Fruit fly (Drosophila melanogaster) S2 (cell line): ENCODE data around the gene dgt6.
A peak's percentile ranks its signal among the peaks of the same experiment; 100 is the strongest.

Experiments
- CG8478 ChIP-seq: fragments of >200 bp; optimal IDR thresholded peaks from 2 replicates; lab custom pipeline; 2018
- CTCF ChIP-seq, 2 experiments: fragments of >200 bp; optimal IDR thresholded peaks; 2 replicates each; lab custom pipeline; 2018

Gene dgt6

DNA sequence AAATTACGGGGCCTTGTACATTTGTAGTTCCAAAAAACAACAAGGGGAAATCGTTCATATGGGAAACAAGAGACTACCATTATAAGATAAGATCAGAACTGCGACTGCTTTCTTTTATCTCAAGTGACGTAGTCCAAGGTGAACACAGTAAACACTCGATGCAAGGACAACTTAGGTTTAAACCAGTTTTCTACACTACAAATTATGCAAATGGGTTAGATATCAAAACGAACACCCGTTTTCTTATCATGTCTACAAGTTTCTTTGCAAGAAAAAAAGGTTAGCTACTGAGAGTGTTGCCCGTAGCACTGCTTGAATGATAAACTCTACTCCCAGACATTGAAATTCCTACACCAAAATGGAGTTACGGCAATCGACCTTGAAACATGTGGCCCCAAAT lies 6.6 kb downstream of the dgt6 start:
- TF ChIP-seq CTCF (optimal IDR thresholded peaks at IDR 0.05; lab: Kevin White, UChicago) (no peak), CG8478 (no peak)

DNA sequence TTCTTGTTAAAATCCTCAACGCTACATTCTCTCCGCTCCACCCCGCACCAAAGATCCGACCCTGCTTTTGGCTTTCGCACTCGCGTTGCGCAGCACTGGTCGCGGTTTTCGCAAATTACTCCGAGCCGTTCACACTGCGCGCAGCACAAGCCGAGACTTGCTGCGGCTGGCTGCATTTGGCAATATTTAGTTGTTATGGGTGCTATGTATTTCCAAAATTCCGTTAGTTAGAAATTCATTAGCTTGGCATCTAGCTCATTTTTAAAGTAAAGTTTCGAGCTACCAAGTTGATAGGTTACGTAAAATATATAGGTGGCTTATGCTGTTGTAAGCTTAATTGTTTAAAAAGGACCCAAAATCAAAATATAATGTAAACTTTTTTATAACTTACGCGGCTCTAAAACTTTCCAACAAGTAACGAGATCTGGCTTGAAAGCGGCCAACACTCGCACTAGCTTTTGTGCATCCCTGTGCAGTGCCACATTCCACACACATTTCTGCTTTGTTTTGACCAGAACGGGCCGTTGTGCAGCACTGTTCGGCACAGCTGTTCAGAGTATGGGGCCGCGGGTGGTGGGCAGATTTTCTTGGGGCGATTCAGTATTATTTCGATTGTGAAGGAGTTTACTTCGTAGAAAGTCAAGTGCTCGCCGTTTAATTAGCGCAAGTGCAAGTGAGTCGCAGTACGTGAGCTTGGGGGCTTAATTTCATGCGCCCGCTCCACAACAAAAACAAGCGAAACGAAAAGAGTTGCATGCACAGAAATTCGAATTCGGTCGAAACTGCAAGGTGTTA lies 7.8 kb downstream of the dgt6 start, which contains the start of the genes yem and Ctl2:
yem (minus strand) TSS at position 63 of the 795 bp plus-strand sequence.
Ctl2 (plus strand) TSS at position 554 of the 795 bp plus-strand sequence.
- TF ChIP-seq CG8478 (no peak), CTCF (optimal IDR thresholded peaks at IDR 0.05; lab: Kevin White, UChicago) (no peak)

DNA sequence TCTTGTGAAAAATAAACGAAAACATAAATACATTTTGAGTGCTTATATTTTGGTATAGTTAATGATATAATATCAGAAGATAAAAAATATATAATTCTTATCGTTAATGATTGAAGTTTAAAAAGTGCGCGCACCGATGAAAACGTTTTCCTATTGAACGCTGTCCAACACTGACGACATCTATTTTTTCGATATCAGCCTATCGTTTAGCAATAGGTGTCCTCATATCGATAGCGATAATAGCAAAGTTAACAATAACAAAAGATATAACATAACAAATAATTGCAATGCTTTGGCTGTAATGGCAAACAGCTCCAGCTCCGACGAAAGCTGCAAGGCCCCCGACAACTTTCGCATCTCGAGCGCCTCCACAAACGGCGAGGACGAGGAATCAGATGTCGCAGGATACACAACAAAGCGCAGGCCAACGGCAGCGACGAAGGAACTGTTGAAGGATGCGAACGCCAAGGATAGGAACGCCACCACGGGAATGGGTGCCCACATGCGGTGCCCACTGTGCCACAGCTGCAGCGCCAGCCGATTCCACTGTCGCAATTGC lies 14.5 kb downstream of the dgt6 start, which contains the start of gene Atg14:
Atg14 (plus strand) TSS at position 225 of the 559 bp plus-strand sequence.
- TF ChIP-seq CTCF (optimal IDR thresholded peaks at IDR 0.05; lab: Kevin White, UChicago) (no peak), CG8478 (no peak)

DNA sequence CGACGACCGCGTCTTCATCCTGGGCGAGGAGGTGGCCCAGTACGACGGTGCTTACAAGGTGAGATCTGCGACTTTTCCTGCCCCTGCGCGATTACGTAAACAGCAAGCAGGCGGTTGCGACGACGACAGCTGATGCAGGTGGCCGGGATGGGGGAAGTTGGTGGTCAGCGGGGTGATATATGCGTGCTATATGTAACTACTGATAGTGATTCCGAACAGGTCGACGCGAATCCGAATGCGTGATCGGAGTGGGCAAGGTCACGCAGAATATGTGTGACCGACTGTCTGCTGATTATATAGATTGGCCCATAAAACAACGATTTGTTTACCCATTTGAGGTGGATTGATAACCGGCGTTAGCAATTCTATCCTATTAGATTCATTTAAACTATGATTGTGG lies 17.4 kb downstream of the dgt6 start:
- no peak for TF ChIP-seq CTCF (optimal IDR thresholded peaks at IDR 0.05; lab: Kevin White, UChicago)
- no peak for TF ChIP-seq CG8478

DNA sequence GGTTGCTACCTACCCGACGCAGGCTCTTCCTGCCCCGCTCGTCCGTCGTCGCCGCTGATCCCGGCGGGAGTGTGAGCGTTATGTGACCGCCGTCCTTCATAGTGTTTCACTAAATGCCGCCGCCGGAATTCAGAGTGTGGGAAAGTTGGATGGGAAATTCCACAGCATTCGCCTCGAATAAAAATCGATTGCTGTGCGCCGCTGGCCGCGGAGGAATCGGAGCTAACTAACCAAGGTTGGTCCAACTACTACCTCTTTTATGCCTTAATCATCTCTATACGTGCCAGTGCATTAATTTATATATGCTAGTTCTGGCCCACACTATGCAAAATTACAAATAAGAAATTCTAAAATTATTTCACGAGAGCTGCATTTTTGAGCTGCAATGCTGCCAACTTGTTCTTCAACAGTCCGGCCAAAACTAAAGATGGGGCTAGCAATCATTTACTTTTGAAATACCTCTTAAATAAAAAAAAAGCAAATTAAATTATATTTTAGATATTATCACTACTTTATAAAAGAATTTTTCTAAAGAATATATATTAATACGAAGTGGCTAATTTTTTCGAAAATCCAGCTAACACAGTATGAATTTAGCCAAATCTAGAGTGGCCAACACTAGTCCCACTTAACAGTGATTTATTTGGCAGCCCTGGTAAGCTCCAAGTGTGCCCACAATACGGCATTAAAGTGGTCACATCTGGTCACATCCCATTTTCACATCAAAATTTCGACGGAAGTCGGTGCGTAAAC lies 18.2 kb downstream of the dgt6 start, which contains the start of the genes alpha-Man-Ib and Pdhb:
alpha-Man-Ib (minus strand) TSS at position 425 of the 753 bp plus-strand sequence.
Pdhb (plus strand) TSS at position 674 of the 753 bp plus-strand sequence.
- TF ChIP-seq CG8478 (no peak), CTCF (optimal IDR thresholded peaks at IDR 0.05; lab: Kevin White, UChicago) (no peak)

DNA sequence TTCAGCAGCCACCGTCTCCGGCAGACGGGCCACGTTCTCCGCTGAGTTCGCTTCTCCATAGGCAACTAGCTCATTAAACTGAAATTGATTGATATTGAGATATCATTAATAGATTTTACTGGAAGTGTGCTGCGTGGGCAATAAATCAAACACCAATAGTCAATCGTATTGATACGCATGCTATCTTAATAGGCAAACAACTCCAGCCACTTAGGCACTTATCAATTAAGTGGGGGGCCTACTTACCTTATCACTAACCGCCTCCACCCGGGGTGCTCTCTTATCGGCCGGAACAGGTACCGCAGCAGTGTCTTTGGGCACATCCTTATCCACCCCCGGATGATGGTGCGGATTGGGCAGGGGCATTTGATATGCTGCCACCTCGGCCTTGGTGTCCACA lies 19.0 kb downstream of the dgt6 start:
- TF ChIP-seq CG8478, result no peak
- TF ChIP-seq CTCF (optimal IDR thresholded peaks at IDR 0.05; lab: Kevin White, UChicago), result no peak

DNA sequence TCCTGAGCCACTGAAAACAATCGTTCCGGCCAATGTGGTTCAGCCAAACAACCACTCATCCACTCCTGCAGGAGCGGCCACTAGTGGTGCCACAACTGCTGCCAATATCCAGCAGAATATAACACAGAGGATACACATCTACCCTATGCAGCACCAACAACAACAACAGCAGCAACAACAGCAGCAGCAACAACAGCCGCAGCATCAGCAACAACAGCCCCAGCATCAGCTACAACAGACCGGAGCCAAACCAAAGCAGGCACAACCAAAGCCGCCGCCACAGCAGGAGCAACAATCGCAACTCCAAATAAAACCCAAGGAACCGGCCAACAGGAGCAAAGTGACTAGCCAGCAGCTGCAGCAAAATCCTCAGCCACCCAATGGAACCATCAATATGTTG lies 27.5 kb downstream of the dgt6 start:
- TF ChIP-seq CTCF (optimal IDR thresholded peaks at IDR 0.05; lab: Kevin White, UChicago), result no peak
- TF ChIP-seq CG8478, result no peak

DNA sequence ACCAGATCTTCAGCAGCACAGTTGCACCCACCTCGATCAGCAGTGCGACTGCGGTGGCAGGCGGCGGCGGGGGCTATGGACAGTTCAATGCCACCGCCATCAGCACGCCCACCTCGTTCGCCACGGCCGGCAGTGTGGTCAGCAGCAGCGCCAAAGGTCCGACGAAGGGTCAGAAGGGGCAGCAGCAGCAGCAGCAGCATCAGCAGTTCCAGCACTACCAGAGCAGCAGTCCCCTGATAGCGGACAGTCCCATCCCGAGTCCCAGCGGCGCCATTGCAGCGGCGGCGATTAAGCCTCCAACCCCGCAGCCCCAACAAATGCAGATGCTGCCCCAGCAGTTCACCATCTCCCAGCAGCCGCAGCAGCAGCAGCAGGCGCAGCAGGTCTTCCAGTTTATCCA lies 32.8 kb downstream of the dgt6 start:
- TF ChIP-seq CTCF (optimal IDR thresholded peaks at IDR 0.05; lab: Kevin White, UChicago) (no peak), CG8478 (no peak)

DNA sequence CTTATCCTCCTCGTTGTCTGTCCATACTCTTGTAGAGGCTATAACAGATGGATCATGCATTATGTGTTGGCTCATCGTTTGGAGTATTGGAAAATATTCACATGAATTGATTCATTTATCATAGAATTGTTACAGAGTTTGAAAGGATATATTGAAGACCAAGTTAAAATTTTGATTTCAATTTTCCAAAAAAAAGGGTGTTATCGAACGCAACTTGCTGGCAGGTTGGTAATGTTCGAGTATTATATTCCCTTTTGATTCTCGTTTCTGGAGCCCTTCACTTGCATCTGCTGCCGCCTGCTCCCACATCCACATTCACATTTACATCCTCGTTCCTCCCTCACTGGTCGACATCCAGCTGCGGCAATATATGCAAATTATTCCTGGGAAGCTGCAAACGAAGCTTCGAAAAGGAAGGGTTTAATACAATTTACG lies 34.7 kb downstream of the dgt6 start:
- TF ChIP-seq CTCF (optimal IDR thresholded peaks at IDR 0.05; lab: Kevin White, UChicago) (no peak), CG8478 (no peak)

DNA sequence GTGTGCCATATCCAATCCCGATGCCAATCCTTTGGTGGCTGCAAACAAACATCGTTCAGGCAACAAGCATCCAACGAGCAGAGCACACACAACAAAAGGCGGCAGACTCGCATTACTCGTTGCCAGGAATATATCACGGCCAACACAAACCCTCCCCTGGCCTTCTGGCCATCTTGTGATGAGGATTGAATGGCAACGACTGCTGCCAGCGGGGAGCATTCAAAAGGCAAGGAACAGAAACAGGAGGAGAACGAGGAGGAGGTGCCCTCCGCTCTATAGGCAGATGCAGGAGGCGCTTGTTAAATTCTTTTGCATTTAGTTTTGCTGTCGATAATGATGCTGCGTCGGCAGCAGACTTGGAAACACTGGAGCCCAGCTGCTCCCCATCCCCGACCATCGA lies 35.2 kb downstream of the dgt6 start:
- no peak for TF ChIP-seq CG8478
- TF ChIP-seq CTCF (optimal IDR thresholded peaks at IDR 0.05; lab: Kevin White, UChicago), result no peak

DNA sequence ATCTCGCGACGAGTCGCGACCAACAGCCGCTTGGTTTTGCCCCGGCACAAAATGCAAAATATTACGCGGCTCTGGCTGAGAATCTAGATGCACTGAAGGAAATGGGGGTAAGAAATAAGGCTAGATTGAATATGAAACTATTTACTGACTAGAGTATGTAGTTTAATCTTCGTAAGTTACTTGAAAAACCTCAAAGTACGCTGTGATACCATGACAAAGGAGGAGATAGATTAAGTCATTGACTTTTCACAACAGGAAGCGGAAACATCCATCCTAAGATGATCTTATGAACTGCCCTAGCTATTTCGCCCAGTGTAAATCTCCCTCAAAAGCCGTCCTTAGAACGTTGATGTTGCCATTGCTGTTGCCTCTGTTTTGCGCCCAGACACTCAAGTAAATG lies 36.6 kb downstream of the dgt6 start:
- TF ChIP-seq CG8478 (no peak), CTCF (optimal IDR thresholded peaks at IDR 0.05; lab: Kevin White, UChicago) (no peak)

DNA sequence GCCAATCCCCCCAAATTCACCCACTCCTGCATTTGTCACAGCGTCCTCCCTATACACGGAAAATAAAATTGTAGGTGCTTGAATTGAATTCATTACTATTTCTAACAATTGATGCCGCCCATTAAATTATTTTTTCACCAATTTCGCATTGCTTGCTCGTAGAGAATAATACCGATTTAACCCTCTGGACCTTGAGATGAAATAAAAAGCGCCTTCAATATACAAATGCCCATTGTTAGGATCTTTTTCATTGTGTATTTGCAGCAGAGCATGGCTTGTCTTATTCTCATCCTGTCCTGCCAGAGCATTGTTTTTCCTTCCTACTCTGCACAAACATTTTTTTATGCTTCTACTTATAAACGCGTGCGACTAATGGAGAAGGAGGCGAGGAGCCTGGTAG lies 39.2 kb downstream of the dgt6 start:
- TF ChIP-seq CTCF (optimal IDR thresholded peaks at IDR 0.05; lab: Kevin White, UChicago), result no peak
- TF ChIP-seq CG8478, result no peak

DNA sequence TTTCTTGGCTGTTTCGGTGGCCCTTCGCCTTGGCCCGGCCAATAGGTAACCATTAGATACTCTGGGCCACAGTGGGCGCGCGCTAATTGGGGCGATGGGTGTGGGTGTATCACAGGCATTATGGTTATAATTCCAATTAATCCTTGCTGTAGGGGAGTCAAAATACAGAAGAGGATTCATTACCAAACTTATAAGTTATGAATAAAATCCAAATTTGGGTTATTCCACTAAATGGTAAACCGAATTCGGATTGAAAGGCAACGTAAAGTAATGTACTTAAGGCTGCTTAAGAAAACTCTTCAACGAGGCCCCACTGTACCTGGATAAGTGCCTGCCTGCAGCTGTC lies 41.1 kb downstream of the dgt6 start:
- TF ChIP-seq CG8478 (no peak), CTCF (optimal IDR thresholded peaks at IDR 0.05; lab: Kevin White, UChicago) (no peak)

DNA sequence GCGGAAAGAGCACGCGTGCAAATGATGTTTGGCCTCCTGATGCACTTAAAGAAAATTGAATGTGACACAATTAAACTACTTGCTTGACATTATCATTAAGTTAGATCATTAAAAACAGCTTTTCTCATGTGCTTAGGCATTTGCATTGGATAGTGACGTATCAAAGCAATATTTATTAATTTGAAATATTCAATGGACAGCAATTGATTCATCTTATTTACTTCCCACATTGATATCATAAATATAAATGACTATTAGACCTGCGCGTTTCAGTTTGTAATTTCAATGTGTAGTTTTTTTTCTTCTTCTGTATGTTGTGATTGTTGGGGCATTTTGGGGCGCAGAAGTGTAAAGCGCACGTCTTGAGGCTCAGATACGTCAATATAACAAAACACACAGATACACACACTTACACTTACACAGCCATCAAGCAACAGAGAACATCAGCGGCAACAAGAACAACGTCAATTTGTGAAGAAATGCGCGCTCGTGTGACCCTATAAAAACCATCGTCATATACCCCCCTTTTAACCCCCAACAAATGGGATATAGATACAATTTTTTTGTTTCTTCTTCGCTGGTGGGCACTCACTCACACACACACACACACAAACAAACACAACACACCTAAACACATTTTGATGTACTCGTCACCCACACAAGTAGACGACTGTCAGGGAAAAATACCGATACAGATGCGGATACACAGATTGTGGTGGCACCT lies 41.7 kb downstream of the dgt6 start:
- no peak for TF ChIP-seq CG8478
- TF ChIP-seq CTCF (optimal IDR thresholded peaks at IDR 0.05; lab: Kevin White, UChicago), result no peak

DNA sequence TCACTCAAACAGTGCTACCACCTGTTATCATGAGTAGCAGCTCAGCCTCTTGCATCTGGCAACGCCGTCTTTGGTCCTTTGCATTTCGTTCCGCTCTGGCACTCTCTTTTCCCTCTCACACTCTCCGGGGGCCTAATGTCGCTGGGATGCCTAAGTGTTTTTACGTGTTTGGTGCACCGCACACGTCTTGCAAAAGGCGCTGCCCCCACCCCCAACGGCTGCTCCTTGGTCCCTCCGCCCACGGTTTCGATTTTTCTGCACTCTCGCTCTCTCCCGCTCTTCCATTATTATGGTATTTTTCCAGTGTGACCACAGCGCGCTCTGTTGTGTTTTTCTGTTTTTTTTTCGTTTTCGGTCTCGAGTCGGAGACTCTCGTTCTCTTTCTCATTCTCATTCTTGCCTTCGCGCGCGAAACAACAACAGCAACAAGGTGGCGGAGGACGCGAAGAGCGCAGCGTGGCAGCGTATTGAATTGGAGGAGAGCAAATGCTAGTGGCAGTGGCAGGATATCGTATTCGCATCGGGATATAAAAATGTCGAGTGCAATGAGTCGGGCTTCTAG lies 42.8 kb downstream of the dgt6 start:
- TF ChIP-seq CG8478 (no peak), CTCF (optimal IDR thresholded peaks at IDR 0.05; lab: Kevin White, UChicago) (peak in 1 of 2 experiments; percentile 35)
